Fruit fly (Drosophila melanogaster) whole organism, pupa: ENCODE results near the gene CG13313.
A peak's percentile ranks its signal among the peaks of the same experiment; 100 is the strongest.

Source experiments
- CG10348 ChIP-seq: fragments of 200-800 bp; sonication (Bioruptor generic); IDR thresholded peaks from 2 replicates; pipeline ENCODE4 v1.3.6; 2022; ENCODE audit warnings: missing biosample characterization, missing genetic modification characterization
- CG12605 ChIP-seq: fragments of 200-800 bp; sonication (Bioruptor generic); IDR thresholded peaks from 2 replicates; pipeline ENCODE4 v1.3.6; 2022; ENCODE audit warnings: missing biosample characterization, missing genetic modification characterization
- CG13204 ChIP-seq: fragments of 200-800 bp; sonication (Bioruptor generic); optimal IDR thresholded peaks from 2 replicates; lab custom pipeline; 2018; ENCODE audit warnings: missing biosample characterization, mild to moderate bottlenecking, missing genetic modification characterization, moderate library complexity
- CG14655 ChIP-seq: fragments of 200-800 bp; sonication (Bioruptor generic); optimal IDR thresholded peaks from 3 replicates; lab custom pipeline; 2017; ENCODE audit warnings: mild to moderate bottlenecking, missing biosample characterization, missing genetic modification reagents, missing genetic modification characterization
- CG15710 ChIP-seq: fragments of 200-800 bp; sonication (Bioruptor generic); optimal IDR thresholded peaks from 2 replicates; lab custom pipeline; 2018; ENCODE audit warnings: missing biosample characterization, mild to moderate bottlenecking, missing genetic modification characterization, moderate library complexity
- CG17806 ChIP-seq: fragments of 200-800 bp; sonication (Bioruptor generic); optimal IDR thresholded peaks from 2 replicates; lab custom pipeline; 2018; ENCODE audit warnings: missing biosample characterization, mild to moderate bottlenecking, missing genetic modification characterization, moderate library complexity
- CG32121 ChIP-seq: fragments of 200-800 bp; sonication (Bioruptor generic); IDR thresholded peaks from 2 replicates; pipeline ENCODE4 v1.3.6; 2022; ENCODE audit warnings: missing biosample characterization, missing genetic modification characterization
- CG34367 ChIP-seq: fragments of 200-800 bp; sonication (Bioruptor generic); optimal IDR thresholded peaks from 2 replicates; lab custom pipeline; 2018; ENCODE audit warnings: missing biosample characterization, mild to moderate bottlenecking, missing genetic modification characterization
- CG4496 ChIP-seq: fragments of 200-800 bp; sonication (Bioruptor generic); IDR thresholded peaks from 3 replicates; pipeline ENCODE4 v1.3.6; 2022; ENCODE audit warnings: missing biosample characterization, missing genetic modification characterization
- CG8159 ChIP-seq: fragments of 200-800 bp; sonication (Bioruptor generic); optimal IDR thresholded peaks from 3 replicates; lab custom pipeline; 2018; ENCODE audit warnings: missing biosample characterization, mild to moderate bottlenecking, missing genetic modification characterization, moderate library complexity
- CG8301 ChIP-seq: fragments of 200-800 bp; sonication (Bioruptor generic); optimal IDR thresholded peaks from 2 replicates; lab custom pipeline; 2018; ENCODE audit warnings: missing biosample characterization, mild to moderate bottlenecking, missing genetic modification characterization
- CG9948 ChIP-seq: fragments of 200-800 bp; sonication (Bioruptor generic); optimal IDR thresholded peaks from 2 replicates; lab custom pipeline; 2018; ENCODE audit warnings: missing biosample characterization, mild to moderate bottlenecking, missing genetic modification characterization, moderate library complexity
- D1 ChIP-seq: fragments of 200-800 bp; sonication (Bioruptor generic); optimal IDR thresholded peaks from 2 replicates; lab custom pipeline; 2018; ENCODE audit warnings: missing biosample characterization, mild to moderate bottlenecking, missing genetic modification characterization, moderate library complexity
- EcR ChIP-seq: fragments of 200-800 bp; sonication (Bioruptor generic); optimal IDR thresholded peaks from 3 replicates; lab custom pipeline; 2019; ENCODE audit warnings: missing biosample characterization, missing genetic modification characterization, mild to moderate bottlenecking, moderate library complexity, missing genetic modification reagents
- Ets98B ChIP-seq: fragments of 200-800 bp; sonication (Bioruptor generic); IDR thresholded peaks from 2 replicates; pipeline ENCODE4 v1.3.6; 2022; ENCODE audit warnings: missing biosample characterization, missing genetic modification characterization
- Pif1A ChIP-seq: fragments of 200-800 bp; sonication (Bioruptor generic); optimal IDR thresholded peaks from 3 replicates; lab custom pipeline; 2016; ENCODE audit warnings: missing biosample characterization, missing genetic modification characterization
- Pif1B ChIP-seq: fragments of 200-800 bp; sonication (Bioruptor generic); optimal IDR thresholded peaks from 3 replicates; lab custom pipeline; 2016; ENCODE audit warnings: missing biosample characterization, missing genetic modification characterization
- Snoo ChIP-seq: fragments of 200-800 bp; sonication (Bioruptor generic); optimal IDR thresholded peaks from 3 replicates; lab custom pipeline; 2017; ENCODE audit warnings: missing biosample characterization, mild to moderate bottlenecking, missing genetic modification characterization, inconsistent platforms
- fd96Ca ChIP-seq: fragments of 200-800 bp; sonication (Bioruptor generic); IDR thresholded peaks from 3 replicates; pipeline ENCODE4 v1.3.6; 2022; ENCODE audit warnings: missing biosample characterization, missing genetic modification characterization
- gl ChIP-seq: fragments of 200-800 bp; sonication (Bioruptor generic); optimal IDR thresholded peaks from 2 replicates; lab custom pipeline; 2018; ENCODE audit warnings: missing biosample characterization, mild to moderate bottlenecking, missing genetic modification characterization
- rn ChIP-seq: fragments of 200-800 bp; sonication (Bioruptor generic); IDR thresholded peaks from 2 replicates; pipeline ENCODE4 v1.3.6; 2022; ENCODE audit warnings: missing biosample characterization, missing genetic modification characterization

CG13313 gene

dm6 chr3L:8996899-8997685, 38.4 kb downstream of the CG13313 start:
- TF ChIP-seq CG8301 (no peak), CG12605 (GFP tag; lab: Robert Waterston, UW) (no peak), fd96Ca (GFP tag; lab: Robert Waterston, UW) (no peak), CG10348 (GFP tag; lab: Robert Waterston, UW) (no peak), CG9948 (tag; lab: Kevin White, UChicago) (no peak), rn (no peak), CG15710 (tag; lab: Kevin White, UChicago) (no peak), Pif1B (GFP tag; lab: Kevin White, UChicago) (no peak), EcR (GFP tag; lab: Kevin White, UChicago) (peak; percentile 23), gl (tag; lab: Kevin White, UChicago) (no peak), CG13204 (GFP tag; lab: Kevin White, UChicago) (peak; percentile 85), Ets98B (peak; percentile 43; the same call in 1 of the 2 replicates), CG32121 (peak; percentile 22; the same call in 1 of the 2 replicates), D1 (tag; lab: Kevin White, UChicago) (no peak), CG8159 (tag; lab: Kevin White, UChicago) (no peak), CG14655 (GFP tag; lab: Kevin White, UChicago) (no peak)

- TF ChIP-seq CG32121 (peak; percentile 22; the same call in 1 of the 2 replicates), rn (0 out of 2 replicates have a peak, but pooled peaks have one; percentile 10), CG34367 (tag; lab: Kevin White, UChicago) (no peak)
These were observed 39.1 kb downstream of the CG13313 start, which contains the start of the genes smg and CG5087 for dm6 chr3L:8997686-8998239. TSS of gene smg (minus strand) at chr3L:8997989. TSS of gene CG5087 (plus strand) at chr3L:8998184.

dm6 chr3L:9002527-9002926, 43.9 kb downstream of the CG13313 start:
- TF ChIP-seq Ets98B (no peak), CG17806 (no peak), Pif1A (GFP tag; lab: Kevin White, UChicago) (no peak), CG32121 (no peak), CG9948 (tag; lab: Kevin White, UChicago) (no peak), CG8159 (tag; lab: Kevin White, UChicago) (no peak), Pif1B (GFP tag; lab: Kevin White, UChicago) (no peak), EcR (GFP tag; lab: Kevin White, UChicago) (no peak), CG14655 (GFP tag; lab: Kevin White, UChicago) (no peak), CG12605 (GFP tag; lab: Robert Waterston, UW) (no peak), CG8301 (no peak), CG4496 (no peak)

dm6 chr3L:9003369-9003768, 44.7 kb downstream of the CG13313 start:
- TF ChIP-seq CG8159 (tag; lab: Kevin White, UChicago) (no peak), CG13204 (GFP tag; lab: Kevin White, UChicago) (no peak), CG10348 (GFP tag; lab: Robert Waterston, UW) (no peak), Snoo (tag; lab: Kevin White, UChicago) (no peak), CG8301 (no peak), Pif1A (GFP tag; lab: Kevin White, UChicago) (no peak), gl (tag; lab: Kevin White, UChicago) (no peak), CG32121 (no peak), CG34367 (tag; lab: Kevin White, UChicago) (no peak), CG9948 (tag; lab: Kevin White, UChicago) (no peak)

- TF ChIP-seq CG8301, result no peak
- TF ChIP-seq CG13204 (GFP tag; lab: Kevin White, UChicago), result peak; percentile 38
- 0 out of 2 replicates have a peak, but pooled peaks have one; percentile 22 for TF ChIP-seq Ets98B
- TF ChIP-seq gl (tag; lab: Kevin White, UChicago), result peak; percentile 6
- no peak for TF ChIP-seq CG15710 (tag; lab: Kevin White, UChicago)
- TF ChIP-seq EcR (GFP tag; lab: Kevin White, UChicago), result peak; percentile 70
- no peak for TF ChIP-seq Snoo (tag; lab: Kevin White, UChicago)
- TF ChIP-seq CG8159 (tag; lab: Kevin White, UChicago), result no peak
- TF ChIP-seq CG17806, result no peak
- TF ChIP-seq CG34367 (tag; lab: Kevin White, UChicago), result no peak
- TF ChIP-seq CG10348 (GFP tag; lab: Robert Waterston, UW), result no peak
- no peak for TF ChIP-seq D1 (tag; lab: Kevin White, UChicago)
- TF ChIP-seq Pif1B (GFP tag; lab: Kevin White, UChicago), result no peak
- TF ChIP-seq rn, result no peak
- TF ChIP-seq CG4496, result 0 out of 3 replicates have a peak, but pooled peaks have one; percentile 25
- TF ChIP-seq CG14655 (GFP tag; lab: Kevin White, UChicago), result no peak
These were observed 46.2 kb downstream of the CG13313 start, which contains the start of gene Doc3 for dm6 chr3L:9004788-9005246. TSS of gene Doc3 (plus strand) at chr3L:9005196.

dm6 chr3L:9009738-9010137, 51.1 kb downstream of the CG13313 start, which contains the start of gene CG5194:
TSS of gene CG5194 (minus strand) at chr3L:9009838.
- TF ChIP-seq D1 (tag; lab: Kevin White, UChicago) (no peak), CG10348 (GFP tag; lab: Robert Waterston, UW) (no peak), fd96Ca (GFP tag; lab: Robert Waterston, UW) (no peak), CG4496 (no peak), CG14655 (GFP tag; lab: Kevin White, UChicago) (no peak), CG15710 (tag; lab: Kevin White, UChicago) (no peak), CG13204 (GFP tag; lab: Kevin White, UChicago) (no peak), Pif1A (GFP tag; lab: Kevin White, UChicago) (no peak), rn (no peak), CG32121 (no peak), CG17806 (no peak), CG8301 (no peak), CG34367 (tag; lab: Kevin White, UChicago) (no peak), CG8159 (tag; lab: Kevin White, UChicago) (no peak), CG9948 (tag; lab: Kevin White, UChicago) (no peak), Snoo (tag; lab: Kevin White, UChicago) (no peak), gl (tag; lab: Kevin White, UChicago) (no peak), Pif1B (GFP tag; lab: Kevin White, UChicago) (no peak)
